Worm (Caenorhabditis elegans) whole organism, mixed stage, embryonic: ENCODE measurements around the gene F47D2.11.

ENCODE experiments used
- M03D4.4 ChIP-seq: sonication (generic microtip); optimal IDR thresholded peaks from 2 replicates; lab custom pipeline; 2017; ENCODE audit warnings: mild to moderate bottlenecking, missing genetic modification characterization, missing compliant biosample characterization
- bed-3 ChIP-seq: fragments of 200-800 bp; sonication (Bioruptor generic); optimal IDR thresholded peaks from 3 replicates; lab custom pipeline; 2018; ENCODE audit warnings: mild to moderate bottlenecking, missing genetic modification characterization, moderate library complexity, missing compliant biosample characterization
- blmp-1 ChIP-seq: fragments of 150-350 bp; optimal IDR thresholded peaks from 2 replicates; lab custom pipeline; 2014; ENCODE audit warnings: missing biosample characterization, missing genetic modification characterization
- ceh-39 ChIP-seq: fragments of 150-350 bp; optimal IDR thresholded peaks from 2 replicates; lab custom pipeline; 2014; ENCODE audit warnings: missing biosample characterization, missing genetic modification characterization
- ceh-43 ChIP-seq: fragments of 200-800 bp; sonication (Bioruptor generic); optimal IDR thresholded peaks from 2 replicates; lab custom pipeline; 2018; ENCODE audit warnings: mild to moderate bottlenecking, missing genetic modification characterization, moderate library complexity, missing compliant biosample characterization
- ceh-83 ChIP-seq: fragments of 200-800 bp; sonication (Bioruptor generic); optimal IDR thresholded peaks from 2 replicates; lab custom pipeline; 2018; ENCODE audit warnings: mild to moderate bottlenecking, missing genetic modification characterization, missing compliant biosample characterization
- ces-1 ChIP-seq: fragments of 150-350 bp; optimal IDR thresholded peaks from 2 replicates; lab custom pipeline; 2014; ENCODE audit warnings: missing biosample characterization, missing genetic modification reagents, missing genetic modification characterization
- cnd-1 ChIP-seq: fragments of 200-800 bp; sonication (Bioruptor generic); optimal IDR thresholded peaks from 2 replicates; lab custom pipeline; 2018; ENCODE audit warnings: mild to moderate bottlenecking, missing genetic modification characterization, missing compliant biosample characterization
- drap-1 ChIP-seq: fragments of 200-800 bp; sonication (Bioruptor generic); optimal IDR thresholded peaks from 3 replicates; lab custom pipeline; 2018; ENCODE audit warnings: mild to moderate bottlenecking, missing genetic modification characterization, missing compliant biosample characterization
- elt-1 ChIP-seq: sonication (generic microtip); optimal IDR thresholded peaks from 2 replicates; lab custom pipeline; 2017; ENCODE audit warnings: missing genetic modification characterization, mild to moderate bottlenecking, missing compliant biosample characterization, antibody characterized with exemption, moderate library complexity, borderline replicate concordance; ENCODE audit not compliant: insufficient read depth
- elt-3 ChIP-seq: fragments of 150-350 bp; optimal IDR thresholded peaks from 2 replicates; lab custom pipeline; 2014; ENCODE audit warnings: missing biosample characterization, missing genetic modification characterization
- flh-1 ChIP-seq: fragments of 200-800 bp; sonication (Bioruptor generic); optimal IDR thresholded peaks from 2 replicates; lab custom pipeline; 2018; ENCODE audit warnings: mild to moderate bottlenecking, missing genetic modification characterization, moderate library complexity, missing compliant biosample characterization
- ham-2 ChIP-seq: fragments of 200-800 bp; sonication (Bioruptor generic); optimal IDR thresholded peaks from 2 replicates; lab custom pipeline; 2018; ENCODE audit warnings: mild to moderate bottlenecking, missing genetic modification characterization, missing compliant biosample characterization
- hlh-1 ChIP-seq: fragments of 150-350 bp; optimal IDR thresholded peaks from 2 replicates; lab custom pipeline; 2014; ENCODE audit warnings: missing biosample characterization, missing genetic modification reagents, missing genetic modification characterization
- lin-13 ChIP-seq: fragments of 150-350 bp; optimal IDR thresholded peaks from 2 replicates; lab custom pipeline; 2014; ENCODE audit warnings: missing biosample characterization, missing genetic modification characterization
- lin-32 ChIP-seq: fragments of 200-800 bp; sonication (Bioruptor generic); optimal IDR thresholded peaks from 2 replicates; lab custom pipeline; 2018; ENCODE audit warnings: mild to moderate bottlenecking, missing genetic modification characterization, missing compliant biosample characterization
- lsy-2 ChIP-seq: fragments of 150-350 bp; optimal IDR thresholded peaks from 2 replicates; lab custom pipeline; 2014; ENCODE audit warnings: missing biosample characterization, missing genetic modification characterization
- mab-5 ChIP-seq: fragments of 150-350 bp; optimal IDR thresholded peaks from 2 replicates; lab custom pipeline; 2014; ENCODE audit warnings: missing biosample characterization, missing genetic modification characterization
- mls-2 ChIP-seq: sonication (generic microtip); optimal IDR thresholded peaks from 2 replicates; lab custom pipeline; 2016; ENCODE audit warnings: mild to moderate bottlenecking, missing genetic modification characterization, moderate library complexity, missing compliant biosample characterization
- nhr-12 ChIP-seq: fragments of 150-350 bp; optimal IDR thresholded peaks from 2 replicates; lab custom pipeline; 2014; ENCODE audit warnings: missing biosample characterization, missing genetic modification characterization
- nhr-2 ChIP-seq: fragments of 150-350 bp; optimal IDR thresholded peaks from 2 replicates; lab custom pipeline; 2014; ENCODE audit warnings: missing biosample characterization, missing genetic modification characterization
- nhr-237 ChIP-seq: fragments of 150-350 bp; optimal IDR thresholded peaks from 2 replicates; lab custom pipeline; 2014; ENCODE audit warnings: missing biosample characterization, missing genetic modification characterization
- nhr-28 ChIP-seq: fragments of 150-350 bp; optimal IDR thresholded peaks from 2 replicates; lab custom pipeline; 2014; ENCODE audit warnings: missing biosample characterization, missing genetic modification characterization
- nhr-76 ChIP-seq: sonication (generic microtip); optimal IDR thresholded peaks from 2 replicates; lab custom pipeline; 2017; ENCODE audit warnings: missing biosample characterization, missing genetic modification characterization
- pha-4 ChIP-seq: fragments of 150-350 bp; optimal IDR thresholded peaks from 2 replicates; lab custom pipeline; 2018; ENCODE audit warnings: missing biosample characterization, missing genetic modification reagents, missing genetic modification characterization
- snpc-4 ChIP-seq: fragments of 150-350 bp; optimal IDR thresholded peaks from 2 replicates; lab custom pipeline; 2014; ENCODE audit warnings: missing biosample characterization, missing genetic modification characterization
- sptf-1 ChIP-seq: sonication (generic microtip); optimal IDR thresholded peaks from 2 replicates; lab custom pipeline; 2017; ENCODE audit warnings: mild to moderate bottlenecking, missing genetic modification characterization, moderate library complexity, missing compliant biosample characterization
- tbx-8 ChIP-seq: fragments of 200-800 bp; sonication (Bioruptor generic); optimal IDR thresholded peaks from 2 replicates; lab custom pipeline; 2018; ENCODE audit warnings: mild to moderate bottlenecking, missing genetic modification characterization, moderate library complexity, missing compliant biosample characterization
- unc-120 ChIP-seq: sonication (generic microtip); optimal IDR thresholded peaks from 2 replicates; lab custom pipeline; 2017; ENCODE audit warnings: missing genetic modification characterization, missing compliant biosample characterization; ENCODE audit not compliant: poor library complexity, severe bottlenecking
- unc-39 ChIP-seq: fragments of 150-350 bp; optimal IDR thresholded peaks from 2 replicates; lab custom pipeline; 2014; ENCODE audit warnings: missing biosample characterization, missing genetic modification characterization
- unc-62 ChIP-seq: fragments of 150-350 bp; optimal IDR thresholded peaks from 2 replicates; lab custom pipeline; 2014; ENCODE audit warnings: missing biosample characterization, missing genetic modification reagents, missing genetic modification characterization
- zip-8 ChIP-seq: fragments of 150-350 bp; optimal IDR thresholded peaks from 2 replicates; lab custom pipeline; 2014; ENCODE audit warnings: missing biosample characterization, missing genetic modification characterization
- ztf-11 ChIP-seq: fragments of 150-350 bp; optimal IDR thresholded peaks from 2 replicates; lab custom pipeline; 2014; ENCODE audit warnings: missing biosample characterization, missing genetic modification characterization

The F47D2.11 gene

DNA sequence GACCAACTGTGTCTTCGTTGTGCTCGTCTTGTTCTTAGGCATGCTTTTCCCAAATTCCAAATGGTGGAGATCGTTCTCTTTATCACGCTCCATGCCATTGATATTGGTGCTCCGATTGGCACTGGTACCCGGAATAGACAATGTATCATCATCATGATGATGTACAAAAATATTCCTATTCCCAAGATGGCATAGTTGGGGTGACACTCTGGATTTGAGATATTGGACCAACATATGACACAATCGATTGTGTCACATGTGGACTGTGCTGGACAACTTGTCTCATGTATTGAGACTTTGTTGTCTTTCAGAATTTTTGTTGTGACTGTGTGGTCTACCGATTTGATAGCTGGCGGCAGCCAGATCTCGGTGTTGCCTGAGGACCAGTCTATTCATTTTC, 8.4 kb upstream of the F47D2.11 start:
- TF ChIP-seq blmp-1, result no peak
- no peak for TF ChIP-seq sptf-1 (tag; lab: Kevin White, UChicago)
- TF ChIP-seq unc-62, result no peak
- no peak for TF ChIP-seq ces-1 (GFP tag; lab: Kevin White, UChicago)
- TF ChIP-seq elt-3 (tag; lab: Kevin White, UChicago), result no peak
- no peak for TF ChIP-seq bed-3
- TF ChIP-seq ham-2 (GFP tag; lab: Kevin White, UChicago), result no peak
- no peak for TF ChIP-seq cnd-1 (tag; lab: Kevin White, UChicago)
- TF ChIP-seq unc-39 (tag; lab: Kevin White, UChicago), result no peak
- TF ChIP-seq nhr-2 (tag; lab: Kevin White, UChicago), result no peak
- no peak for TF ChIP-seq M03D4.4
- TF ChIP-seq hlh-1 (tag; lab: Kevin White, UChicago), result no peak
- TF ChIP-seq flh-1 (GFP tag; lab: Kevin White, UChicago), result no peak
- TF ChIP-seq drap-1 (GFP tag; lab: Kevin White, UChicago), result no peak
- TF ChIP-seq ceh-83 (GFP tag; lab: Kevin White, UChicago), result no peak
- no peak for TF ChIP-seq nhr-76 (tag; lab: Kevin White, UChicago)
- no peak for TF ChIP-seq pha-4

DNA sequence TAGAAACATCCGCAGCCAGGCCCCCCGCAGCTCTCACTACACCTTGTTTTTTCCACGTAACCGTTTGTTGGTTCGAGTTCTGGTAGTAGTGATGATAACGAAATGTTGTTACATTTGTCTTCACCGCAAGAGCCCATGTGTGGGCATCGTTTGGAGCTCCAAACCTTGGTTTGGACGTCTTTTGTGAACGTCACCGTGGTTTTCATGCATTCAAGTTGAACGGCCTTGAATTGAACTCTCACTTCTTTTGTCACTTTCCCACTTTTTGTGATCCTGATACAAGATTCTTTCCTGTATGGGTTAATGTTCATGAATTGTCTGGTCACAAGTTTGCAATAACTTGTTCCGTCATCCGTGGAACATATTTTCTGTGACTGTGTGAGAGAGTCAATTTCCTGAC, 8.0 kb upstream of the F47D2.11 start:
- TF ChIP-seq zip-8 (tag; lab: Kevin White, UChicago), result no peak
- TF ChIP-seq unc-120 (tag; lab: Kevin White, UChicago), result no peak
- TF ChIP-seq hlh-1 (tag; lab: Kevin White, UChicago), result no peak
- no peak for TF ChIP-seq nhr-12 (tag; lab: Kevin White, UChicago)
- TF ChIP-seq tbx-8 (GFP tag; lab: Kevin White, UChicago), result no peak

ce11 chrV:4302842-4303241, 7.0 kb upstream of the F47D2.11 start:
- no peak for TF ChIP-seq cnd-1 (tag; lab: Kevin White, UChicago)
- no peak for TF ChIP-seq nhr-2 (tag; lab: Kevin White, UChicago)
- no peak for TF ChIP-seq nhr-28 (tag; lab: Kevin White, UChicago)
- no peak for TF ChIP-seq blmp-1
- TF ChIP-seq bed-3, result no peak
- no peak for TF ChIP-seq M03D4.4
- TF ChIP-seq pha-4, result no peak
- TF ChIP-seq ztf-11 (tag; lab: Kevin White, UChicago), result no peak
- TF ChIP-seq unc-62, result no peak
- no peak for TF ChIP-seq lin-13 (tag; lab: Kevin White, UChicago)
- TF ChIP-seq ham-2 (GFP tag; lab: Kevin White, UChicago), result no peak
- no peak for TF ChIP-seq tbx-8 (GFP tag; lab: Kevin White, UChicago)
- no peak for TF ChIP-seq nhr-76 (tag; lab: Kevin White, UChicago)
- no peak for TF ChIP-seq elt-1
- no peak for TF ChIP-seq sptf-1 (tag; lab: Kevin White, UChicago)
- TF ChIP-seq, all 35 proteins: peak for 0

DNA sequence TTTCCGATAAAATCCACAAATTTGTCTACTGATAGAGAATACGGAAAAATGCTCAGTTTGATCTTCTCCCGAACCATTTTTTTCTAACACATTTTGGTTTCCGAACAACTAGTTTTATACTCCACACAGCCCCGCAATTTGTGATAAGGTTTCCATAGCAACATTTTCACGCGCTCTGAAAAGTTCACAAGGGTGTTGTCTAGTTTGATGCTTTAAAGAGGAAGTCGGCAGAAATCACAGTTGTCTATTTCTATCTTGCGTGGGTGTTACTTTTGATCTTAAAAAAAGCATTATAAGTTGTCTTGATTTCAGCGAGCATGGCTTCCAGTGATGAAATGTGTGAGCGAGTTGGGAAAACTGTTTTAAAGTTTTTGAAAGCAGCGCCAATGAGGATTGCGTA, 3.9 kb upstream of the F47D2.11 start, which contains the start of gene ZC132.3:
TSS of gene ZC132.3 (minus strand) at position 101 of the 400 bp plus-strand sequence.
- TF ChIP-seq lin-32 (GFP tag; lab: Kevin White, UChicago), result no peak
- TF ChIP-seq ceh-43 (GFP tag; lab: Kevin White, UChicago), result no peak
- TF ChIP-seq cnd-1 (tag; lab: Kevin White, UChicago), result no peak
- TF ChIP-seq ceh-39, result no peak
- no peak for TF ChIP-seq zip-8 (tag; lab: Kevin White, UChicago)
- no peak for TF ChIP-seq lsy-2 (tag; lab: Kevin White, UChicago)
- no peak for TF ChIP-seq blmp-1
- TF ChIP-seq flh-1 (GFP tag; lab: Kevin White, UChicago), result no peak
- no peak for TF ChIP-seq M03D4.4
- no peak for TF ChIP-seq nhr-28 (tag; lab: Kevin White, UChicago)
- no peak for TF ChIP-seq mab-5 (tag; lab: Kevin White, UChicago)
- TF ChIP-seq unc-39 (tag; lab: Kevin White, UChicago), result no peak

ce11 chrV:4298579-4298978, 2.8 kb upstream of the F47D2.11 start, which contains the start of gene ZC132.11:
TSS of gene ZC132.11 (minus strand) at chrV:4298679.
- TF ChIP-seq lin-32 (GFP tag; lab: Kevin White, UChicago) (no peak), M03D4.4 (no peak), hlh-1 (tag; lab: Kevin White, UChicago) (no peak), zip-8 (tag; lab: Kevin White, UChicago) (no peak), mls-2 (tag; lab: Kevin White, UChicago) (no peak), nhr-28 (tag; lab: Kevin White, UChicago) (no peak), mab-5 (tag; lab: Kevin White, UChicago) (no peak), ces-1 (GFP tag; lab: Kevin White, UChicago) (no peak), pha-4 (no peak), lsy-2 (tag; lab: Kevin White, UChicago) (no peak), ceh-39 (no peak), nhr-76 (tag; lab: Kevin White, UChicago) (no peak), snpc-4 (tag; lab: Kevin White, UChicago) (no peak), nhr-237 (tag; lab: Kevin White, UChicago) (no peak), unc-39 (tag; lab: Kevin White, UChicago) (no peak), blmp-1 (no peak)
